Worm (Caenorhabditis elegans): ENCODE data around the gene dsb-1.

DNA sequence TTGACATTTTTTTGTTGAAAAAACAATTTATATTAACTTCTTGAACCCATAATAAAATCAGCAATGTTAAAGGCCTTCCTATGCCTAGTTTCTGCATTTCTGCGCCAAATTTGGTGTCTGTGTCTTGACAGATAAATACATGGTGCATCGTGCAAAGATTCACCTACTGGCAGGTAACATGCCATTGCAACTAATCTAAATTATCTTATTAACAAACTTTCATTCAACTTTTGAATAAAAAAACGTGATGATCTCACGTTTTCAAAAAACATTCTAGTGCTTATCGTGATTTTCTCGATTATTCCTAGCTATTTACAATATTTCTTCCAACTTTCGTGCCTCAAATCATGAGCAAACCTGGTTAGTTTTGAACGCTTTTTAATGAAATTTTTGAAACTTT is 47.9 kb downstream of the dsb-1 start, which contains the start of gene C25G4.7:
- TF ChIP-seq hnd-1 (tag; optimal IDR thresholded peaks at IDR 0.05) (no peak), hmbx-1 (tag; optimal IDR thresholded peaks at IDR 0.05) (no peak), ama-1 (optimal IDR thresholded peaks at IDR 0.05) (no peak), F13C5.2 (tag; optimal IDR thresholded peaks at IDR 0.05) (no peak)
